Worm (Caenorhabditis elegans): ENCODE measurements around the gene K12H4.3.
A peak's percentile ranks its signal among the peaks of the same experiment; 100 is the strongest.

Gene K12H4.3

DNA sequence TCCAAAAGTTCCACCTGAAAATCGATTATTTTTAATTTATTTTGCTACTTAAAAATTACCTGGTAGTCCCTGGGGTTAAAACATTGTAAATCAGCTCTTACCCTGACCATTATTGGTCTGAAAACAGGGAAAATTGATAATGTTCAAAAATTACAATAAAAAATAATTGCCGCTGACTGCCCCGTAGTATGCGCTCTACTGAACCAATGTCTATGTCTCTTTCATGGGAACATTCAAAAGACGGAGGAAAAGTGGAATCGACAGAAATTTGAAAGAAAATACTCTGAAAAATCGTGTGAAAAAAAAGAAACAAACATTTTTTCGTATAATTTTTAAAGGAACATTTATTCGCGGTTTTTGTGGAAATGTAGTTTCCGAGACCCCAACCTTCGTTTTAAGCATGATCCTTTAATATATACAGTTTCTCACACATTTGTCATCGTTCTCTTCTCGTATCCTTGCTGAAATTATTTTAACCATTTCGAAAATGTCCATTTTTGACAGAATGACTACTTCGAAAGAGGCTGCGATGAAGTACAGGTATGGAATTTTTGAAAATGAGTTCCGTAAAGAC, 34.4 kb downstream of the K12H4.3 start, which contains the start of the genes dcr-1 and apc-2:
Gene dcr-1 (minus strand): TSS at position 117 of the 574 bp plus-strand sequence.
Gene apc-2 (plus strand): TSS at position 465 of the 574 bp plus-strand sequence.
- TF ChIP-seq dpl-1 (GFP tag; optimal IDR thresholded peaks at IDR 0.05) (peak; percentile 37), nhr-28 (tag; optimal IDR thresholded peaks at IDR 0.05) (peak; percentile 10), F26F4.8 (GFP tag; conservative IDR thresholded peaks at IDR 0.05) (no peak), nhr-111 (GFP tag; optimal IDR thresholded peaks at IDR 0.05) (no peak)

DNA sequence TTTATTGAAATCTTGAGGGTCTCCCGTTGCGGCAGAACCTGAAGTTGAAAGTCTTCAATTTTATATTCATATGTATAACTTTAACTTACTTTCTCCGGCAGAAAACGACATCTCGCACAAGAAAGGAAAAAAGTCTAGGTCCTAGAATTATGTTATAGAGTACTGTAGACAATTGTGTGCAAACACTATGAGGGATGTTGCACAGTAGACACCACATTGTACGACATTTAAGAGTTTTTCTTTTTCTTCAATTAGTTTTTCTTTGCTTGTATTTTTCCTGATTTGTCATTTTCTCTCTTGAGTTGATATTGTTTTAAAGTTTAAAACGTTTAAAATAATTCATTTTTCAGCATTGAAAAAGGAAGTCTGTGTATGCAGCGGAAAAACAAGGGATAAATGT, 39.5 kb downstream of the K12H4.3 start, which contains the start of the genes K06H7.7 and grp-1:
Gene K06H7.7 (minus strand): TSS at position 121 of the 400 bp plus-strand sequence.
Gene grp-1 (plus strand): TSS at position 351 of the 400 bp plus-strand sequence.
- TF ChIP-seq lin-38 (GFP tag; IDR thresholded peaks at IDR 0.05) = peak; percentile 64
- peak; percentile 59 for TF ChIP-seq mes-2 (tag; optimal IDR thresholded peaks at IDR 0.05; ENCODE audit: poor library complexity, severe bottlenecking)
- no peak for TF ChIP-seq hmg-1.1 (GFP tag; IDR thresholded peaks at IDR 0.05)
- peak; percentile 92 to 99 for TF ChIP-seq lsy-2 (tag; optimal IDR thresholded peaks at IDR 0.05)
- peak; percentile 34 for TF ChIP-seq hlh-30 (tag; optimal IDR thresholded peaks at IDR 0.05; ENCODE audit: insufficient read depth)
- no peak for TF ChIP-seq hlh-11 (tag; optimal IDR thresholded peaks at IDR 0.05)
- TF ChIP-seq dpl-1 (GFP tag; optimal IDR thresholded peaks at IDR 0.05) = peak; percentile 66
- TF ChIP-seq daf-16 (GFP tag; optimal IDR thresholded peaks at IDR 0.05) = no peak
- no peak for TF ChIP-seq daf-16 (tag; optimal IDR thresholded peaks at IDR 0.05)
- no peak for TF ChIP-seq nhr-41 (GFP tag; IDR thresholded peaks at IDR 0.05)
- TF ChIP-seq zfp-3 (GFP tag; conservative IDR thresholded peaks at IDR 0.05) = no peak
- no peak for TF ChIP-seq skn-1 (tag; optimal IDR thresholded peaks at IDR 0.05)
- peak; percentile 42; the same call in 1 of the 2 replicates for TF ChIP-seq arid-1 (GFP tag; conservative IDR thresholded peaks at IDR 0.05)
- peak; percentile 49 for TF ChIP-seq T20F7.1 (GFP tag; optimal IDR thresholded peaks at IDR 0.05)
- TF ChIP-seq daf-19 (GFP tag; conservative IDR thresholded peaks at IDR 0.05) = no peak
- TF ChIP-seq pha-4 (GFP tag; IDR thresholded peaks at IDR 0.05) = no peak
- TF ChIP-seq pha-4 (tag; optimal IDR thresholded peaks at IDR 0.05) = peak; percentile 0
- TF ChIP-seq nhr-6 (tag; optimal IDR thresholded peaks at IDR 0.05) = peak; percentile 37

DNA sequence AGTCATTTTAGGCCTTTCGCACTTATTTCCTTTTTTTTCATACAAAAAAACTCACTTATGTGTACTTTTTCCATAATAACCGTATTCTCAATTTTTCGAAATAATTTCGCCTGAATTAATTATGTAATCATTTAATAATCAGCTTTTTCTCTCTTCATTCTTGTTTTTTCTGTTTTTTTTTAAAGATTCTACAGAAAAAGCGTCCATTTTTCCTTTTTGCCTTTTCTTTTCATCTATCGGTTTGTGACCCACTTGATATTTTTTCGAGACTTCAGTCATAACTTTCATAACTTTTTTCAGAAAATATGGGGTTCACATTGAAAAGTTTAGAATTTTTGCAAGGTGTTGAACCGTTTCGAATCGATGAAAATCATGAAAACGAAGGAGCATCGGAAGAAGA, 42.4 kb downstream of the K12H4.3 start, which contains the start of gene vms-1:
Gene vms-1 (plus strand): TSS at position 301 of the 400 bp plus-strand sequence.
- TF ChIP-seq hif-1 (tag; optimal IDR thresholded peaks at IDR 0.05) (no peak), R02D3.7 (tag; optimal IDR thresholded peaks at IDR 0.05) (no peak), aly-2 (tag; optimal IDR thresholded peaks at IDR 0.05) (no peak), vab-7 (GFP tag; IDR thresholded peaks at IDR 0.05) (no peak)

DNA sequence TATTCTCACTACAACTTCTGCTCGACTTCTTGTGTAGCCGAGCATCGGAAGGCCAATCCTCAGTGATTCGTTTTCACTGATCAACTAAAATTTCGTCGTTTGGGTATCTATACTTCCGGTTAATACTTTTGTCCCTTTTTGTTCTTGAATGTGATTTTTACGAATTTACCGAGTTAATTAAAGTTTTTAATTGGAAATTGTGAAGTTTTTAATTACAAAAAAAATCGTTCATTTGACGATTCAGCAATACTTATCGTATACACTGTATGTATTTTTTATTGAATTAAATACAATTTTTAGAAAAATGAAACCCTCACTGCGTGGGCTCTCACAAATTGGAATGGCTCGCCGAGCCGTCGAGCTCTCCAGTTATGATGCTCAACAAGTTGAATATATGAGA, 45.6 kb downstream of the K12H4.3 start, which contains the start of gene idi-1:
Gene idi-1 (plus strand): TSS at position 301 of the 400 bp plus-strand sequence.
- TF ChIP-seq mes-2 (tag; optimal IDR thresholded peaks at IDR 0.05; ENCODE audit: poor library complexity, severe bottlenecking) = no peak
- no peak for TF ChIP-seq T26A8.4 (GFP tag; IDR thresholded peaks at IDR 0.05)
- no peak for TF ChIP-seq zfp-3 (GFP tag; conservative IDR thresholded peaks at IDR 0.05)
- TF ChIP-seq lin-38 (GFP tag; IDR thresholded peaks at IDR 0.05) = no peak
- TF ChIP-seq zag-1 (tag; optimal IDR thresholded peaks at IDR 0.05) = no peak
- TF ChIP-seq nhr-25 (tag; optimal IDR thresholded peaks at IDR 0.05; ENCODE audit: borderline replicate concordance, insufficient read depth) = no peak
- TF ChIP-seq mdl-1 (tag; optimal IDR thresholded peaks at IDR 0.05) = no peak
- no peak for TF ChIP-seq tra-1 (GFP tag; IDR thresholded peaks at IDR 0.05)
- no peak for TF ChIP-seq spr-1 (tag; optimal IDR thresholded peaks at IDR 0.05)
- no peak for TF ChIP-seq php-3 (GFP tag; IDR thresholded peaks at IDR 0.05)
- no peak for TF ChIP-seq egl-27 (tag; optimal IDR thresholded peaks at IDR 0.05)
- TF ChIP-seq jun-1 (tag; optimal IDR thresholded peaks at IDR 0.05) = no peak
- no peak for TF ChIP-seq ces-1 (GFP tag; optimal IDR thresholded peaks at IDR 0.05)
